Fruit fly (Drosophila melanogaster): ENCODE data around the gene Stip1.

Gene Stip1

DNA sequence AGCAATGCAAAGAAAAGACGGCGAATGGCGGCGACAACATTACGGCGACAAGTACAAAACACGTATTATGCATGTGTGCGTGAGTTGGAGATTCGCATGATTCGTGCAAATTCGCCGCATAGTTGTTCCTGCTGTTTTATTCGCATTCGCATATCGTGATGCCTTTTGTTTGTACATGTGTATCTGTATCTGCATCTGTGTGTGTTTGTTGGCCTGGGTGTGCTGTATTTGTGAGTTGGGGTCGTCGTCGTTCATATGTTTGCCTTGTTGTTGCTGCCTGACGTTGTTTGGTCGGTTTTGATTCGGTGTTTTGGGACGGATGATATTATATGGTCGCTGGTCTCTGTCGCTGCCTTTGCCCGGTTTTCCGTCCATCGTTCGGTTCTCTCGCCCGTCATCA lies 47.5 kb upstream of the Stip1 start (continued):
- TF ChIP-seq CG2199 (GFP tag; IDR thresholded peaks at IDR 0.05): no peak

DNA sequence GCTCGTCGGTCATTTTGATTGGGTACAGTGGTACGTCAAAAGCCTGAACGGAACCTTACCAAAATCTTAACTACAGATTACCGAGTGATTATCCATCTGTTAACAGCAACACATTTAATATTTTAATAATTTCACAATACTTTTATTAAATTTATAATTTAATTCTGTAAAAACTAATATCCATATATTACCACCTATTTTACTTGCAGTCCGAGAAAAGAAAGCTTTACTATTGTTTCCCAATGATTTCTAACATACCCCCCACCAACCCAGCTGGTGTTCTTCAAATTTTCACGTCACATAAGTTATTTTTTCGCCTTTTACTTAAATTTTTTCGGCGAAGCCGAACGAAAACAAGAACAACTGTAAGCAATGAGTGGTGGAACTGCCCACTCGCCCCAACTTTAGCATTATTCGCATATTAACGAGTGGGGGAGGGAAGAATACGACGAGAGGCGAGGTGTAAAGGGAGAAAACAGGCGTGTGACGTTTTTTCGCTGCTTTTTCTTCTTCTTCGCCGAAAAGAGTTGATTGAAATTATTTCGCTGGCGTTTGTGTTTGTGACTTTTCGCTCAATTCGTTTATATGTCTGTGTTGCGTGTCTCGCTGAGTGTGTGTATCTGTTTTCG lies 47.0 kb upstream of the Stip1 start:
- no peak for TF ChIP-seq CG2202 (tag; optimal IDR thresholded peaks at IDR 0.05)
- TF ChIP-seq CTCF (GFP tag; optimal IDR thresholded peaks at IDR 0.05): no peak
- TF ChIP-seq E2f1 (GFP tag; IDR thresholded peaks at IDR 0.05): peak; percentile 38; the same call in 1 of the 2 replicates
- TF ChIP-seq cg (GFP tag; optimal IDR thresholded peaks at IDR 0.05): peak; percentile 56
- no peak for TF ChIP-seq jumu (GFP tag; optimal IDR thresholded peaks at IDR 0.05)
- TF ChIP-seq B-H1 (GFP tag; IDR thresholded peaks at IDR 0.05): no peak
- TF ChIP-seq Dek (tag; optimal IDR thresholded peaks at IDR 0.05): peak; percentile 63
- TF ChIP-seq Drgx (GFP tag; IDR thresholded peaks at IDR 0.05): peak; percentile 73
- peak; percentile 54 for TF ChIP-seq CG2712 (tag; optimal IDR thresholded peaks at IDR 0.05)
- peak; percentile 59 for TF ChIP-seq CG6813 (GFP tag; optimal IDR thresholded peaks at IDR 0.05)
- TF ChIP-seq croc (GFP tag; conservative IDR thresholded peaks at IDR 0.05): no peak
- peak; percentile 31; the same call in 1 of the 3 replicates for TF ChIP-seq tgo (GFP tag; IDR thresholded peaks at IDR 0.05)
- TF ChIP-seq Tbp (GFP tag; optimal IDR thresholded peaks at IDR 0.05): no peak
- peak; percentile 32 for TF ChIP-seq CG10274 (GFP tag; optimal IDR thresholded peaks at IDR 0.05)
- no peak for TF ChIP-seq HLH54F (GFP tag; optimal IDR thresholded peaks at IDR 0.05)
- TF ChIP-seq Adf1 (GFP tag; IDR thresholded peaks at IDR 0.05): peak; percentile 80
- TF ChIP-seq CG16815 (GFP tag; optimal IDR thresholded peaks at IDR 0.05): peak; percentile 46
- no peak for TF ChIP-seq ems (GFP tag; optimal IDR thresholded peaks at IDR 0.05)
- TF ChIP-seq CG6175 (GFP tag; IDR thresholded peaks at IDR 0.05): no peak
- TF ChIP-seq CG14441 (GFP tag; IDR thresholded peaks at IDR 0.05): 0 out of 2 replicates have a peak, but pooled peaks have one; percentile 38
- TF ChIP-seq CG14710 (tag; optimal IDR thresholded peaks at IDR 0.05): peak; percentile 12
- peak; percentile 14; the same call in 1 of the 2 replicates for TF ChIP-seq amos (GFP tag; IDR thresholded peaks at IDR 0.05; ENCODE audit: partially characterized antibody)
- peak; percentile 42; the same call in 1 of the 2 replicates for TF ChIP-seq Bgb (GFP tag; IDR thresholded peaks at IDR 0.05; ENCODE audit: partially characterized antibody)
- TF ChIP-seq Chrac-16 (GFP tag; optimal IDR thresholded peaks at IDR 0.05): peak; percentile 36
- TF ChIP-seq CG8359 (GFP tag; optimal IDR thresholded peaks at IDR 0.05; ENCODE audit: borderline replicate concordance): no peak
- peak in 1 of 3 experiments; percentile 27 for TF ChIP-seq lola (GFP tag; optimal IDR thresholded peaks at IDR 0.05)
- TF ChIP-seq ewg (GFP tag; optimal IDR thresholded peaks at IDR 0.05): peak; percentile 10
- TF ChIP-seq pzg (GFP tag; optimal IDR thresholded peaks at IDR 0.05): no peak
- TF ChIP-seq CG3407 (GFP tag; optimal IDR thresholded peaks at IDR 0.05): peak; percentile 9
- peak; percentile 58 for TF ChIP-seq NfI (GFP tag; optimal IDR thresholded peaks at IDR 0.05)
- TF ChIP-seq gsb (GFP tag; IDR thresholded peaks at IDR 0.05): no peak
- TF ChIP-seq CG12219 (GFP tag; optimal IDR thresholded peaks at IDR 0.05): peak; percentile 9
- no peak for TF ChIP-seq CG12236 (GFP tag; optimal IDR thresholded peaks at IDR 0.05)
- TF ChIP-seq CG2678 (tag; optimal IDR thresholded peaks at IDR 0.05): peak; percentile 82
- TF ChIP-seq CG6854 (GFP tag; optimal IDR thresholded peaks at IDR 0.05): peak; percentile 54
- TF ChIP-seq CG18599 (GFP tag; optimal IDR thresholded peaks at IDR 0.05): peak; percentile 89
- TF ChIP-seq CG32772 (GFP tag; IDR thresholded peaks at IDR 0.05): peak; percentile 47; the same call in 1 of the 2 replicates
- TF ChIP-seq Gug (GFP tag; IDR thresholded peaks at IDR 0.05): peak; percentile 8; the same call in 2 of the 4 replicates
- no peak for TF ChIP-seq CG8290 (GFP tag; optimal IDR thresholded peaks at IDR 0.05)
- peak in 1 of 2 experiments; percentile 37 for TF ChIP-seq CG8290 (tag; optimal IDR thresholded peaks at IDR 0.05)
- 0 out of 2 replicates have a peak, but pooled peaks have one; percentile 20 for TF ChIP-seq sob (GFP tag; IDR thresholded peaks at IDR 0.05)
- TF ChIP-seq CG4282 (GFP tag; optimal IDR thresholded peaks at IDR 0.05): no peak
- peak; percentile 85 for TF ChIP-seq cwo (GFP tag; optimal IDR thresholded peaks at IDR 0.05)
- peak; percentile 66 for TF ChIP-seq CG2120 (GFP tag; optimal IDR thresholded peaks at IDR 0.05)
- peak; percentile 61; the same call in 1 of the 2 replicates for TF ChIP-seq CG9215 (GFP tag; IDR thresholded peaks at IDR 0.05)
- TF ChIP-seq pan (optimal IDR thresholded peaks at IDR 0.05): no peak
- TF ChIP-seq pan (GFP tag; optimal IDR thresholded peaks at IDR 0.05 in 1 of 2, IDR thresholded peaks at IDR 0.05 in 1 of 2): peak in 1 of 2 experiments; percentile 67
